Fruit fly (Drosophila melanogaster): ENCODE results near the gene CG11760.

DNA sequence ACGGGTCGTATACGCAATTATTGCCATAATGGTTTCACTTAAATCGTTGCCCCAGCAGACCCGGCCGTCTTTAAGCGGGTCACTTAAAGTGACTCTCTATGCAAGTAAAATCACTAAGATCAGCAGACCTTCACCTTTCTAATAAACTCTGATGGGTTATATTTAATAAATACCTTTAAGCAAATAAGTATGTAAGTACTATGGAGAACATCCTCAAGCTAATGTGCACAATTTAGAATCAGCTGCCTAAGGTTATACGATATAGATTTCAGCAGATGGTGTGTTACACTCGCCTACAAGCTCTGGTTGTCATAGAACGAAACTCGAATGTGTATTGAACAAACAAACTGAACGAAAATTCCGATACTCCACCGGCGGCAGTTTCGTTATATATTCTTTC, 50.1 kb downstream of the CG11760 start, which contains the start of gene CG8236:
- TF ChIP-seq CTCF (optimal IDR thresholded peaks at IDR 0.05): no peak
- no peak for TF ChIP-seq CG8478 (optimal IDR thresholded peaks at IDR 0.05)
